Fruit fly (Drosophila melanogaster): ENCODE data around the gene CG6462.

- no peak for TF ChIP-seq CG12155 (GFP tag; optimal IDR thresholded peaks at IDR 0.05)
- no peak for TF ChIP-seq CG32772 (GFP tag; IDR thresholded peaks at IDR 0.05)
- no peak for TF ChIP-seq CG6791 (GFP tag; IDR thresholded peaks at IDR 0.05; ENCODE audit: partially characterized antibody)
- TF ChIP-seq sob (GFP tag; IDR thresholded peaks at IDR 0.05) = no peak
- TF ChIP-seq CrebB (tag; optimal IDR thresholded peaks at IDR 0.05) = no peak
- TF ChIP-seq Deaf1 (tag; optimal IDR thresholded peaks at IDR 0.05) = no peak
- no peak for TF ChIP-seq sc (optimal IDR thresholded peaks at IDR 0.05)
- no peak for TF ChIP-seq sc (GFP tag; optimal IDR thresholded peaks at IDR 0.05)
- TF ChIP-seq Sry-δ (GFP tag; optimal IDR thresholded peaks at IDR 0.05) = no peak
Measured at dm6 chr3L:6034916-6035315, 2.0 kb upstream of the CG6462 start, which contains the start of gene yip7.
